Fruit fly (Drosophila melanogaster): ENCODE results near the gene CG13998.

Gene CG13998

dm6 chr2L:5981433-5982333, 25.1 kb upstream of the CG13998 start, which contains the start of gene eIF4A:
Gene eIF4A, plus strand, starts transcription at chr2L:5981764.
- no peak for TF ChIP-seq psq (optimal IDR thresholded peaks at IDR 0.05)
- no peak for TF ChIP-seq CG8478 (optimal IDR thresholded peaks at IDR 0.05)
- TF ChIP-seq usp (GFP tag; optimal IDR thresholded peaks at IDR 0.05) = no peak
- peak; percentile 72 for TF ChIP-seq Dll (optimal IDR thresholded peaks at IDR 0.05)
- TF ChIP-seq EcR (GFP tag; optimal IDR thresholded peaks at IDR 0.05) = no peak

dm6 chr2L:5980862-5981432, 24.3 kb upstream of the CG13998 start, which contains the start of gene chic:
Gene chic, minus strand, starts transcription at chr2L:5981018.
- TF ChIP-seq EcR (GFP tag; optimal IDR thresholded peaks at IDR 0.05) (no peak), CG8478 (optimal IDR thresholded peaks at IDR 0.05) (no peak), usp (GFP tag; optimal IDR thresholded peaks at IDR 0.05) (no peak), psq (optimal IDR thresholded peaks at IDR 0.05) (no peak), pan (optimal IDR thresholded peaks at IDR 0.05) (no peak), Dll (optimal IDR thresholded peaks at IDR 0.05) (no peak)

dm6 chr2L:5979957-5980861, 23.6 kb upstream of the CG13998 start:
- peak in 1 of 2 experiments; percentile 15 for TF ChIP-seq EcR (GFP tag; optimal IDR thresholded peaks at IDR 0.05)
- TF ChIP-seq Dll (optimal IDR thresholded peaks at IDR 0.05) = peak; percentile 94
- no peak for TF ChIP-seq psq (optimal IDR thresholded peaks at IDR 0.05)
- TF ChIP-seq usp (GFP tag; optimal IDR thresholded peaks at IDR 0.05) = no peak
- peak; percentile 77 for TF ChIP-seq CG8478 (optimal IDR thresholded peaks at IDR 0.05)
- no peak for TF ChIP-seq pan (optimal IDR thresholded peaks at IDR 0.05)

- no peak for TF ChIP-seq Dll (optimal IDR thresholded peaks at IDR 0.05)
- TF ChIP-seq psq (optimal IDR thresholded peaks at IDR 0.05) = no peak
Observed at dm6 chr2L:5979055-5979399, 22.4 kb upstream of the CG13998 start.

dm6 chr2L:5978333-5979054, 21.9 kb upstream of the CG13998 start:
- TF ChIP-seq Dll (optimal IDR thresholded peaks at IDR 0.05) (peak; percentile 44), CG8478 (optimal IDR thresholded peaks at IDR 0.05) (no peak)

dm6 chr2L:5977729-5978078, 21.1 kb upstream of the CG13998 start:
- TF ChIP-seq CG8478 (optimal IDR thresholded peaks at IDR 0.05) = no peak
- TF ChIP-seq usp (GFP tag; optimal IDR thresholded peaks at IDR 0.05) = no peak
- TF ChIP-seq pan (optimal IDR thresholded peaks at IDR 0.05) = no peak
- TF ChIP-seq psq (optimal IDR thresholded peaks at IDR 0.05) = no peak
- peak in 1 of 2 experiments; percentile 37 for TF ChIP-seq EcR (GFP tag; optimal IDR thresholded peaks at IDR 0.05)
- peak; percentile 62 for TF ChIP-seq Dll (optimal IDR thresholded peaks at IDR 0.05)

- no peak for TF ChIP-seq psq (optimal IDR thresholded peaks at IDR 0.05)
- TF ChIP-seq EcR (GFP tag; optimal IDR thresholded peaks at IDR 0.05) = peak; percentile 72 to 88
- TF ChIP-seq CG8478 (optimal IDR thresholded peaks at IDR 0.05) = no peak
- no peak for TF ChIP-seq pan (optimal IDR thresholded peaks at IDR 0.05)
- no peak for TF ChIP-seq Dll (optimal IDR thresholded peaks at IDR 0.05)
Observed at dm6 chr2L:5977070-5977728, 20.6 kb upstream of the CG13998 start.

dm6 chr2L:5975601-5976000, 19.0 kb upstream of the CG13998 start:
- TF ChIP-seq psq (optimal IDR thresholded peaks at IDR 0.05) (no peak), EcR (GFP tag; optimal IDR thresholded peaks at IDR 0.05) (peak in 1 of 2 experiments; percentile 14)

dm6 chr2L:5975025-5975539, 18.5 kb upstream of the CG13998 start:
- peak in 1 of 2 experiments; percentile 48 for TF ChIP-seq EcR (GFP tag; optimal IDR thresholded peaks at IDR 0.05)
- no peak for TF ChIP-seq Dll (optimal IDR thresholded peaks at IDR 0.05)

- TF ChIP-seq EcR (GFP tag; optimal IDR thresholded peaks at IDR 0.05) (peak in 1 of 2 experiments; percentile 31), usp (GFP tag; optimal IDR thresholded peaks at IDR 0.05) (no peak), Dll (optimal IDR thresholded peaks at IDR 0.05) (no peak), pan (optimal IDR thresholded peaks at IDR 0.05) (no peak)
Observed at dm6 chr2L:5974122-5974521, 17.5 kb upstream of the CG13998 start.

dm6 chr2L:5972588-5973236, 16.1 kb upstream of the CG13998 start:
- TF ChIP-seq pan (optimal IDR thresholded peaks at IDR 0.05) (no peak), EcR (GFP tag; optimal IDR thresholded peaks at IDR 0.05) (no peak), CG8478 (optimal IDR thresholded peaks at IDR 0.05) (no peak), usp (GFP tag; optimal IDR thresholded peaks at IDR 0.05) (no peak), Dll (optimal IDR thresholded peaks at IDR 0.05) (no peak), psq (optimal IDR thresholded peaks at IDR 0.05) (no peak)

All from whole organism.